Worm (Caenorhabditis elegans) whole organism, L3 larva: ENCODE data around the gene fbxa-5.
A peak's percentile ranks its signal among the peaks of the same experiment; 100 is the strongest.

Source experiments
- R02D3.7 ChIP-seq: fragments of 150-350 bp; optimal IDR thresholded peaks from 2 replicates; lab custom pipeline; 2014; ENCODE audit warnings: missing biosample characterization, missing genetic modification characterization
- aly-2 ChIP-seq: fragments of 150-350 bp; optimal IDR thresholded peaks from 2 replicates; lab custom pipeline; 2014; ENCODE audit warnings: missing biosample characterization, missing genetic modification characterization
- ama-1 ChIP-seq: fragments of 150-350 bp; optimal IDR thresholded peaks from 2 replicates; lab custom pipeline; 2018
- ceh-16 ChIP-seq: sonication (generic microtip); optimal IDR thresholded peaks from 2 replicates; lab custom pipeline; 2017; ENCODE audit warnings: missing biosample characterization, missing genetic modification characterization
- ceh-9 ChIP-seq: sonication (generic microtip); optimal IDR thresholded peaks from 2 replicates; lab custom pipeline; 2018; ENCODE audit warnings: missing biosample characterization, missing genetic modification characterization
- daf-12 ChIP-seq: fragments of 150-350 bp; optimal IDR thresholded peaks from 2 replicates; lab custom pipeline; 2014; ENCODE audit warnings: missing biosample characterization, missing genetic modification reagents, missing genetic modification characterization
- egl-27 ChIP-seq: sonication (generic microtip); optimal IDR thresholded peaks from 4 replicates; lab custom pipeline; 2017; ENCODE audit warnings: missing biosample characterization, missing genetic modification reagents, missing genetic modification characterization
- egl-5 ChIP-seq: fragments of 150-350 bp; optimal IDR thresholded peaks from 2 replicates; lab custom pipeline; 2017; ENCODE audit warnings: missing biosample characterization, missing genetic modification reagents, missing genetic modification characterization, inconsistent platforms
- elt-1 ChIP-seq: fragments of 150-350 bp; optimal IDR thresholded peaks from 2 replicates; lab custom pipeline; 2014; ENCODE audit warnings: missing biosample characterization, missing genetic modification characterization
- elt-2 ChIP-seq: sonication (generic microtip); optimal IDR thresholded peaks from 2 replicates; lab custom pipeline; 2016; ENCODE audit warnings: missing genetic modification reagents, mild to moderate bottlenecking, missing genetic modification characterization, missing compliant biosample characterization
- elt-3 ChIP-seq, 3 experiments: fragments of 150-350 bp in 1 of 3; sonication (generic microtip) in 2 of 3; optimal IDR thresholded peaks; 2 replicates in 2 of 3; 4 replicates in 1 of 3; lab custom pipeline; 2014 to 2017; ENCODE audit warnings: missing biosample characterization in 3 of 3, missing genetic modification characterization in 3 of 3
- eor-1 ChIP-seq, 2 experiments: fragments of 150-350 bp; optimal IDR thresholded peaks; 2 replicates each; lab custom pipeline; 2014 to 2018; ENCODE audit warnings: missing biosample characterization in 2 of 2, missing genetic modification characterization in 2 of 2
- hmg-11 ChIP-seq: sonication (generic microtip); optimal IDR thresholded peaks from 2 replicates; lab custom pipeline; 2016; ENCODE audit warnings: missing genetic modification characterization, missing compliant biosample characterization
- jun-1 ChIP-seq: fragments of 150-350 bp; optimal IDR thresholded peaks from 2 replicates; lab custom pipeline; 2014; ENCODE audit warnings: missing biosample characterization, missing genetic modification reagents, missing genetic modification characterization
- lin-39 ChIP-seq: fragments of 150-350 bp; optimal IDR thresholded peaks from 2 replicates; lab custom pipeline; 2018; ENCODE audit warnings: missing biosample characterization, missing genetic modification reagents, missing genetic modification characterization
- mdl-1 ChIP-seq: fragments of 150-350 bp; optimal IDR thresholded peaks from 2 replicates; lab custom pipeline; 2014; ENCODE audit warnings: missing biosample characterization, missing genetic modification characterization
- mml-1 ChIP-seq: fragments of 150-350 bp; sonication (generic microtip); optimal IDR thresholded peaks from 3 replicates; lab custom pipeline; 2014; ENCODE audit warnings: missing biosample characterization, missing genetic modification characterization
- nfya-1 ChIP-seq: sonication (generic microtip); optimal IDR thresholded peaks from 2 replicates; lab custom pipeline; 2017; ENCODE audit warnings: missing genetic modification characterization, mild to moderate bottlenecking, missing compliant biosample characterization, antibody characterized with exemption, moderate library complexity; ENCODE audit not compliant: insufficient read depth
- nhr-12 ChIP-seq: fragments of 150-350 bp; optimal IDR thresholded peaks from 2 replicates; lab custom pipeline; 2014; ENCODE audit warnings: missing biosample characterization, missing genetic modification characterization
- nhr-23 ChIP-seq: fragments of 150-350 bp; optimal IDR thresholded peaks from 2 replicates; lab custom pipeline; 2014; ENCODE audit warnings: missing biosample characterization, missing genetic modification reagents, missing genetic modification characterization
- nhr-237 ChIP-seq: fragments of 150-350 bp; optimal IDR thresholded peaks from 2 replicates; lab custom pipeline; 2014; ENCODE audit warnings: missing biosample characterization, missing genetic modification characterization
- nhr-25 ChIP-seq: sonication (generic microtip); optimal IDR thresholded peaks from 2 replicates; lab custom pipeline; 2017; ENCODE audit warnings: missing biosample characterization, missing genetic modification characterization
- nhr-28 ChIP-seq: fragments of 150-350 bp; optimal IDR thresholded peaks from 2 replicates; lab custom pipeline; 2014; ENCODE audit warnings: missing biosample characterization, missing genetic modification characterization
- nhr-43 ChIP-seq: sonication (generic microtip); optimal IDR thresholded peaks from 2 replicates; lab custom pipeline; 2016; ENCODE audit warnings: mild to moderate bottlenecking, missing genetic modification characterization, missing compliant biosample characterization; ENCODE audit not compliant: poor library complexity, severe bottlenecking
- nhr-76 ChIP-seq: fragments of 150-350 bp; sonication (generic microtip); optimal IDR thresholded peaks from 5 replicates; lab custom pipeline; 2014; ENCODE audit warnings: missing biosample characterization, missing genetic modification characterization
- nhr-77 ChIP-seq: fragments of 150-350 bp; optimal IDR thresholded peaks from 2 replicates; lab custom pipeline; 2014; ENCODE audit warnings: missing biosample characterization, missing genetic modification characterization
- pqm-1 ChIP-seq: fragments of 150-350 bp; optimal IDR thresholded peaks from 2 replicates; lab custom pipeline; 2017; ENCODE audit warnings: missing biosample characterization, missing genetic modification characterization, inconsistent platforms
- skn-1 ChIP-seq: fragments of 150-350 bp; optimal IDR thresholded peaks from 2 replicates; lab custom pipeline; 2014; ENCODE audit warnings: missing biosample characterization, missing genetic modification characterization
- tbx-2 ChIP-seq: sonication (generic microtip); optimal IDR thresholded peaks from 2 replicates; lab custom pipeline; 2016; ENCODE audit warnings: mild to moderate bottlenecking, missing genetic modification characterization, missing compliant biosample characterization

The fbxa-5 gene

ce11 chrIII:1340240-1340639 is at the start of gene fbxa-5:
Gene fbxa-5 (minus strand): TSS chrIII:1340340.
- TF ChIP-seq nhr-237 (tag; lab: Kevin White, UChicago), result no peak
- no peak for TF ChIP-seq ceh-16 (tag; lab: Kevin White, UChicago)
- no peak for TF ChIP-seq egl-5 (tag; lab: Kevin White, UChicago)
- no peak for TF ChIP-seq hmg-11
- TF ChIP-seq mdl-1, result no peak
- TF ChIP-seq, all 47 proteins: peak for 0

- TF ChIP-seq R02D3.7 (tag; lab: Kevin White, UChicago) (no peak), pqm-1 (tag; lab: Kevin White, UChicago) (peak; percentile 16), nhr-237 (tag; lab: Kevin White, UChicago) (no peak), elt-2 (tag; lab: Kevin White, UChicago) (peak; percentile 49)
Measured at ce11 chrIII:1388274-1389058, 48.3 kb upstream of the fbxa-5 start, which contains the start of gene pals-20. Gene pals-20 (minus strand): TSS chrIII:1388324.

ce11 chrIII:1384694-1385093 is 44.6 kb upstream of the fbxa-5 start:
- no peak for TF ChIP-seq ama-1
- TF ChIP-seq elt-2 (tag; lab: Kevin White, UChicago), result peak; percentile 31
- TF ChIP-seq, all 47 proteins: peak for 1

ce11 chrIII:1384092-1384491 is 44.0 kb upstream of the fbxa-5 start, which contains the start of the genes fbxa-138 and Y82E9BR.5:
Gene fbxa-138 (minus strand): TSS chrIII:1384252.
Gene Y82E9BR.5 (plus strand): TSS chrIII:1384370.
- peak; percentile 32 for TF ChIP-seq pqm-1 (tag; lab: Kevin White, UChicago)
- TF ChIP-seq jun-1 (tag; lab: Kevin White, UChicago), result peak; percentile 21
- TF ChIP-seq elt-2 (tag; lab: Kevin White, UChicago), result peak; percentile 81
- TF ChIP-seq aly-2 (tag; lab: Kevin White, UChicago), result no peak
- no peak for TF ChIP-seq nfya-1 (tag; lab: Kevin White, UChicago)

- no peak for TF ChIP-seq egl-27
- TF ChIP-seq ceh-9, result no peak
- TF ChIP-seq nhr-23 (tag; lab: Kevin White, UChicago), result no peak
- TF ChIP-seq lin-39 (tag; lab: Kevin White, UChicago), result no peak
- TF ChIP-seq elt-3 (tag; optimal IDR thresholded peaks at IDR 0.05; lab: Kevin White, UChicago), result no peak
- no peak for TF ChIP-seq nhr-25 (tag; lab: Kevin White, UChicago)
Measured at ce11 chrIII:1383483-1383882, 43.3 kb upstream of the fbxa-5 start.

ce11 chrIII:1380535-1381274 is 40.6 kb upstream of the fbxa-5 start, which contains the start of the genes pals-21 and Y82E9BR.6:
Gene pals-21 (minus strand): TSS chrIII:1380635.
Gene Y82E9BR.6 (plus strand): TSS chrIII:1381224.
- TF ChIP-seq tbx-2 (tag; lab: Kevin White, UChicago) (no peak), nhr-76 (tag; lab: Kevin White, UChicago) (no peak), nhr-77 (tag; lab: Kevin White, UChicago) (no peak), nhr-43 (tag; lab: Kevin White, UChicago) (no peak), elt-1 (tag; lab: Kevin White, UChicago) (no peak), egl-5 (tag; lab: Kevin White, UChicago) (no peak), skn-1 (tag; lab: Kevin White, UChicago) (no peak), nhr-28 (tag; lab: Kevin White, UChicago) (no peak), daf-12 (no peak), mml-1 (tag; lab: Kevin White, UChicago) (no peak), nhr-12 (tag; lab: Kevin White, UChicago) (no peak), jun-1 (tag; lab: Kevin White, UChicago) (no peak), eor-1 (tag; optimal IDR thresholded peaks at IDR 0.05; lab: Kevin White, UChicago) (no peak), hmg-11 (no peak), nhr-23 (tag; lab: Kevin White, UChicago) (no peak)
